Worm (Caenorhabditis elegans): ENCODE results near the gene F23H12.10.
"Not testable (repeated sequence)": the region's sequence is repeated elsewhere in the genome, so short reads cannot be mapped to it uniquely, and the experiment has no call there.

The F23H12.10 gene

DNA sequence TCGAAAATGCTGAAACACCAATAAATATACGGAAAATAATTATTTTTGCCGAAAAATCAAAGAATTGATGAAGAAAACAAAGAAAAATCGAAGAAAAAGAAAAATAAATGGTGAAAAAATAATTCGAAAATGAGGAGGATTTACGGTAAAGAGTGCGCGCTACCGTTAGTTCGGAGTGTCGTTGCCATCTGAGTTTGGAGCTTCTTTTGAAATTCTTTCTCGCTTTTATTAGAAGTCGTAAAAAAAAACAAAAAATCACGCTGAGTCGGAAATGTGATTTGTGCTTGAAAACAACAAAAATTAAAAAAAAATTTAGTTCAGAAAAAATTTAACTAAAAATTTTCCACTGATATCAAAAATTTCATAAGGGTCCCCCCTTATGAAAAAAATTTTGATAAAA is at the start of gene F23H12.10:
Gene F23H12.10, minus strand, starts transcription at position 12 of the 400 bp plus-strand sequence.
- not testable (repeated sequence) for TF ChIP-seq unc-62 (GFP tag; optimal IDR thresholded peaks at IDR 0.05)

DNA sequence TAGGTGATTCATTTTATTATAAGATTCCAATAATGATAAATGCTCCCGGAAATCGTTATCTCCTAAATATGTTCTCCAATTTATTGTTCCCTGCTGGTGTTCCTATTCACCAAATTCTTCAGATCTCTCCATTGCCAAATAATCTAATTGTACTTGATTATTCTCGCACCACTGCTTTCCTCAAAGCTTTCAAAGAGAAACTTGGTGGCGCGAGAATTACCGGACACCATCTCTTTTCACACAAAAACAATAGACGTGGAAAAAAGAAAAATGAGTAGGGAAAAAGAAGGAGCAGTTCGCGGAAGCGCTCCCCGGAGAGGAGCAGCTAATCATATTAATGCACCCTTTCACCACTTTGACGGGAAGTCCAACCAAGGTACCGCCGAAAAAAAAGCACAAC is 47.3 kb upstream of the F23H12.10 start:
- no peak for TF ChIP-seq unc-62 (GFP tag; optimal IDR thresholded peaks at IDR 0.05)

DNA sequence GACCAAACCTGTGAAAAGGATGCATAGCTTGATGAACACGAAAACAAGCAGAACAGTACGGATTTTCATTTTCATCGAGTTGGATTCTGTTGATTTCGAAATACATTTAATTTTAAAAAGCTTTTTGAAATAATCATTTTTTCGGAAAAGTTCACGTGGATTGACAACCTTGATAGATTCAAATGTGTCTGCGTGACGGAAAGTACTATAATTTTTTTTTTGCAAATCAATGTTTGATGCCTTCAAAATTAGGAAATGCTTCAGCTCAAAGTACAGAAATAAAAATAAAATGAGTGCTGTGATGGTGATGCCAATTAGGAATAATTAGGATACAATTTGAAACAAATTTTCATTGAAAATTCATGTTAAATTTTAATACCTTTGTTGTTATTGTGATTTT is 46.8 kb upstream of the F23H12.10 start, which contains the start of gene C54D10.4:
Gene C54D10.4, minus strand, starts transcription at position 101 of the 400 bp plus-strand sequence.
- TF ChIP-seq unc-62 (GFP tag; optimal IDR thresholded peaks at IDR 0.05): no peak

DNA sequence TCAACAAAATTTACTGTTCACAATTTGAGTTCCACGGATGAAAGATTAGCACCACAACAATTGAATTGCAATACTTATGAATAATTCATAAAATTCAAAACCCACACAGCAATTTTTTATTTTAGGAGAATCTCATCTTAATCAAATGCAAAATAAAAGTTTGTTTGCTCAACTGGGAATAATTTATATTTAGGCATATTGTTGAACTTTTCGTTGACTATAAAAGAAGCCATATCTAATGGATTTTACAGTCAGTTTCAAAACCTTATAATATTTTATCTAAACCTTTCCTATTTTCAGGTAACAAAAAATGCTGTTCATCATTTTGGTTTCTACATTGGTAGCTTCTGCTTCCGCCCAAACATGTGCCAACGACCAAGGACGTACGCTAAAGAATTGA is 44.2 kb upstream of the F23H12.10 start, which contains the start of gene C54D10.3:
Gene C54D10.3, plus strand, starts transcription at position 301 of the 400 bp plus-strand sequence.
- no peak for TF ChIP-seq unc-62 (GFP tag; optimal IDR thresholded peaks at IDR 0.05)

DNA sequence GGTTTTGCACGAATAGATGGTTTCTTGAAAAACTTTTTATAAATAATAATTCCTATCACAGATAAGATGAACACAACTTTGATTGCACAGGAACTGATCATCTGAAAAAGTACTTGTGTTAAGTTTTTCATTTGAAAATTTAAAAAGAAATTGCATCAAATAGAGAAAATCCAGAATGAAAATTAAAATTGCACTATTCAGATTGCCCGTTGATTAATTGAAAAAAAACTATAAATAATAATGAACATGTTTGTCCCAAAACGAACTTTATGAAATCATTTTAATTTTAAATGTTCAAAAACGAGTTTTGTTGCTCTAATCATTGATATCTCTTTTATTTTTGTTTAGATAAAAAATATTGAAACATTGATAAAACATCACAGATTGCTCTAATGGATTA is 43.2 kb upstream of the F23H12.10 start, which contains the start of gene cdr-3:
Gene cdr-3, minus strand, starts transcription at position 101 of the 400 bp plus-strand sequence.
- no peak for TF ChIP-seq unc-62 (GFP tag; optimal IDR thresholded peaks at IDR 0.05)

DNA sequence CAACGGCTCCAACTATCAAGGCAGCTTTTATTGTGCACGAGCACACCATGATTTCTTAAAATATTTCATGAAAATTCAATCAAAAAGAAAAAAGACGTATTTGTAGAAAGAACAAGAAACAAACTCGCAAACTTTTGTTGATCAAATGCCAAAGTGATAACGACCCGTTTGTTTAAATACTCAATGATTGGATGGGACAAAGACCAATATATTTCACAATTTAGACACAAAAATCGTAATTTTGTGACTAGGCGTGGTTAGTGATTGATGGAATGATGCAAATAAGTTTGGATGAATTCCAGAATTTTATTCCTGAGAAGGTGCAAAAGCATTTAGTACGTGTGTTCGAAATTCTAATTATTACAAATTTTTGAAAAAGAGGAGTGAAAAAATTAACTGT is 41.6 kb upstream of the F23H12.10 start, which contains the start of gene cdr-2:
Gene cdr-2, minus strand, starts transcription at position 54 of the 400 bp plus-strand sequence.
- no peak for TF ChIP-seq unc-62 (GFP tag; optimal IDR thresholded peaks at IDR 0.05)

DNA sequence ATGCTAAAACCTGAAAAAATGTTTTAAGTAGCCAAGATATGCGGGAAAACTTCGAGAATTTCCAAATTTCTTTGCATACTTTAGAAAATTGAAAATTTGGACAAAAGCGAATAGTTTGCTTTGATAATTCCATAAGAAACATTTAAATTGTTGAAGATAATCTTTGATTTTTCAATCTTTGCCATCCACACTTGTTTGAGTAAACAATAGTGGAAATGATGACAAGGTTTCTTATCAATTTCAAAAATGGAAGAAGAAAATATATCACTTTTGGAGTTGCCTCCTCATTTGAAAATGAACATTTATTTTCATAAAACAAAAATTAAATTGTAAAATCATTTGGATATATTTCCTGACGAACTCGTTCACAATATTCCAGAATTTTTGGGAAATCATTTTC is 40.3 kb upstream of the F23H12.10 start:
- TF ChIP-seq unc-62 (GFP tag; optimal IDR thresholded peaks at IDR 0.05): no peak

DNA sequence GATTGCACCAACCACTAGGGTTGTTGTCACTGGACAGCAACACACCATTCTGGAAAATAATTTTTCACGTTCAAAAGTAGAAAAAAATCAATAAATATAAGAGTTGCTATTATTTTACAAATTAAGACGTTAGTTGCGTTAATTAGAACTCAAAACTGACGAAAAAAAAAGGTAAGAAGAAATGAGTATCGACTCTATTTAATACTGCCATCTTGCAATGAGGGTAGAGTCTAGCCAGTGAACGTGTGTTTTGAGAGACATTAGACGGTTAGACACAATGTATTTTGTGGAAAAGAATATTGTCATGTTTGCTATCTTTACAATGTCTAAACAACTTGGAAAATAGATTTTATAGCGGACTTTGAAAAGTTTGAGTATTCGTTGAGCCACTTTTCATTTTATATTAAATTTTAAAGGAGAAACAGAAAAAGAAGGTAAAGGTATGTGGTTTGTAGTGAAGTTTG is 39.6 kb upstream of the F23H12.10 start, which contains the start of gene cdr-6:
Gene cdr-6, minus strand, starts transcription at position 51 of the 464 bp plus-strand sequence.
- no peak for TF ChIP-seq unc-62 (GFP tag; optimal IDR thresholded peaks at IDR 0.05)

DNA sequence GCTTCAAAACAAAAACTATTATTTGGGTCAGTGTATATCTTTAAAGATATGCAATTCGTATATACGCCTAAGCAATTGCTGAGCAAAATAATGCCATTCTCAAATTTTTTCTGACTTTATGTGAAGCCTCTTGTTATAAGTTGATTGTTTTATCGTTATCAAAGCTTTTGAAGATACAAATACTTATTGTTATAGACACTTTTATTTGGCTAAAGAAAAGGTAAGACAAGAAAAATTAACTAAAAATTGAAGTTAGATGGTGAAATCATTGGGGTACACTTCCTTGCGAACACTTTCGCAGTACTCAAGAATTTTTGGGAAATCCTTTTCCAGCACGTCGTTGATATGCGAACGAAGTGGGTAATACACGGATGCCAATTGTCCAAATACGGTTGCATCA is 38.3 kb upstream of the F23H12.10 start:
- no peak for TF ChIP-seq unc-62 (GFP tag; optimal IDR thresholded peaks at IDR 0.05)

DNA sequence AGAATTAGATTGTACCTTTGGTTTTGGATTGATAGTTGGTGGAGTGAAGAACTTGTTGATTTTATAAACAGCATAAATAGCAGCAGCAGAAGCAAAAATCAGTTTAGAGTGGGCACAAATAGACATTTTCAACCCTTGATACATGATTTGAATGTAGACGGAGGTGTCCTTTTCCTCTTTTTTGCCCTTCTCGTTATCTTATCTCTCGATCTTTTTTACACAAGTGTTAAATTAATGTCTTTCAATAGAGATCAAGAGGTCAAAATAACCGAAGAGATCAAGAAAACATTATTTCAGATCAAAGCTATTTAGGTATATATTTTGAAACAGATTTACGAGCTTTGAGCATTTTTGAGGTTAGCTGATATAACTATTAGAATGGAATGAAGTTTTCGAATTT is 37.8 kb upstream of the F23H12.10 start, which contains the start of gene cdr-7:
Gene cdr-7, minus strand, starts transcription at position 205 of the 400 bp plus-strand sequence.
- TF ChIP-seq unc-62 (GFP tag; optimal IDR thresholded peaks at IDR 0.05): no peak

DNA sequence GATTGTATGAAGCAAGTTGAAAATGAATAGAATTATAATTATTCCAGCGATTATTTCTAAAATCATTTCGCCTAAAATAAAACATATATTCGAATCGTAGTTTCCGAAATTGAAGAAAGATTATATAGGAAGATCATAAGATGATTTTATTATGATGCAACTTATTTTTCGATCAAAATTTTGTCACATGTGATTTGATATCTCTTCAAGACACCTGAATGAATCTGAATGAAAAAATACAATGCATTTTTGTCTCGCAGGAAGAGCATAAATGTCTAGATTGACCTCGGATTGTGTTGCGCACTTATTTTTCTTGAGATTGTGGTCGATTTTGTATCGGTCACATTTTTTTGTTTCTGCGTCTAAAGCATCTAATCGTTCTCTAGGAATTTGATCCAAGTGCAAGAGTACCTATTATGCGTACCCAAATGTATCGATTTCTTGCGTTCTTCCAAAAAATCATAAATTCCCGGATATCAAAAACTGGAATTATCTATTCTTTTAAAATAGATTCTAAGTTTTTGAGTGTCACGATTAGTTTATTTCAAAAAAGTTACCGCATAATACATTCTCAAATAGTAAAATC is 36.4 kb upstream of the F23H12.10 start, which contains the start of gene hrg-2:
Gene hrg-2, minus strand, starts transcription at position 98 of the 586 bp plus-strand sequence.
- TF ChIP-seq unc-62 (GFP tag; optimal IDR thresholded peaks at IDR 0.05): no peak

DNA sequence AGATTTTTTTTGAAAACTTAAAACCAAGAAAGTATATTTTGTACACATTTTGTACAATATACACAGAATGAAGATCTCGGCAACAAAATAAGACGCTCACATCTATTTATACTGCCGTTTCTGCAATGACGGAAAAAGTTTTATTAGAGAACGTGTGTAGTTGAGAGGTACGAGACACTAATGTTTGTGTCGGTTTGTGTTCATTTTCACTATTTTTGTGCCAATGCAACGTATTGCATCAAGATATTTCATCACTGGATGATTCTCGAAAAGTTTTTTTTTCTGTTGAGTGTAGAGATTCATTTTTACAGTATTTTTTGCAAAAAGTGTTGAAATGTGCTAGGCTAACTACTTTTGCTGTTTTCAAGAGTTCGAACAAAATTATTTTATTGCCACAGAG is 34.9 kb upstream of the F23H12.10 start:
- no peak for TF ChIP-seq unc-62 (GFP tag; optimal IDR thresholded peaks at IDR 0.05)

DNA sequence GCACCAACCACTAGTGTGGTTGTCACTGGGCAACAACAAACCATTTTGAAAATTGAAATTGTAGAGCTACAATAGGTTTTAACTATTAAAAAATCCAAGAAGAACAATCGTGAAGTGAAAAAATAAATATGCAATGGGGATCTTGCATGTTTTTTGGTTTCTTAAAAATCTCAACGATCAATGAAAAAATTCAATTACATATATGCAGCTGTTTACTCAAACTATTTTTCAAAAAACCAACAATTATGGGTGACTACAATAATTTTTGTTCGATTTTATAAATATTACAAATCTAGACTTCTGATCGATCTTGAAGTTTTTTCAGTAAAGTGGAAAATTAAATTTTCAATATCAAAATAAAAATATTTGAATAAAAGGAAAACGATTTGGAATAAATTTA is 34.5 kb upstream of the F23H12.10 start, which contains the start of gene cdr-4:
Gene cdr-4, minus strand, starts transcription at position 101 of the 400 bp plus-strand sequence.
- TF ChIP-seq unc-62 (GFP tag; optimal IDR thresholded peaks at IDR 0.05): no peak

DNA sequence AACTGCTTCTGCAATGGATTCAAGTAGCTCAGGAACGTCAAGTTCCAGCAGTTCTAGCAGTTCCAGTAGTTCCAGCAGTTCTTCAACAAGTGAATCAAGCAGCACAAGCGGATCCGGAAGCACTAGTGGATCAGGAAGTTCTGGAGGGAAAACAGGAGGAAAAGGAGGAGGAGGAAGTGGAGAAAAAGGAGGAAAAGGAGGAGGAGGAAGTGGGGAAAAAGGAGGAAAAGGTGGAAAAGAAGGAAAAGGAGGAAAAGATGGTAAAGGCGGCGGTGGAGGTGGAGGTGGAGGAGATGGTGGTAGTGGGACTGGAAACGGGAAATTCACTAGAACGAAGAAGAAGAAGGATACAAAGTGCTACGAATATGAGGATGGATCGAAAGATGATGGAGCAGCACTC is 32.5 kb upstream of the F23H12.10 start:
- no peak for TF ChIP-seq unc-62 (GFP tag; optimal IDR thresholded peaks at IDR 0.05)

DNA sequence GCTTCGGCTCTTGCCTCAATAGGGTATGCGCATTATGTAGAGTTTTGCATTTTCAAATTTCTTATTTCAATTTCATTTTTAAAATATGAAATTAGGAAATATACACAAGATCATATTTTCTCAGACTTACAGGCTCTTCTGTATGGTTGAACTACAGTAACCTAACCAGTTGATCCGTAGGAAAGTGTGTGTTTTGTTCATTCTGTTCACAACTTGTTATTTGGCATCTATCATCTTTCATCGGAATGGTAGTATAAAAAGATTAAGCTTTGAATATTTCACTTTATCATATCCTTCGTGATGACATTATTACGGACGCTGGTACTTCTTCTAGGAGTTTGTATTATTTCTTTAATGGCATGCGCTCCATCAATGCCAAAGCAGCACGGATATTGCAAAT is 31.9 kb upstream of the F23H12.10 start, which contains the start of gene K01D12.10:
Gene K01D12.10, plus strand, starts transcription at position 301 of the 400 bp plus-strand sequence.
- no peak for TF ChIP-seq unc-62 (GFP tag; optimal IDR thresholded peaks at IDR 0.05)

DNA sequence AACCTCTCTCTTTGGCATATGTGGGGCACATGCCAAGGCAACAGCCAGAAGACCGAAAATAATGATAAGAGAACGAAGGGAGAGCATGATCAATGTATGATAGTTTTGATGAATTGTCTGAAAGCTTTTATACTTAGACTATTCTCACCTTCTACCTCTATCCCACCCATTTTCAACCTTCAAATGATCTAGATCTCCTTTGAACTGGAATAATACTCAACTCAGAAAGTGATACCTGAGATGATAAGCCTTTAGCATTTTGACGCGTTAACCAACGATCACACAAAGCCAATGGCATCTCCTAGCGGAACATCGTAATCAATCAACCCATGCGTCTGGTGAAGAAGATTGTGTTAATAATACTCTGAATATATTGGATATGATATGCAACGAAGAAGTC is 30.5 kb upstream of the F23H12.10 start, which contains the start of gene K01D12.9:
Gene K01D12.9, minus strand, starts transcription at position 101 of the 400 bp plus-strand sequence.
- no peak for TF ChIP-seq unc-62 (GFP tag; optimal IDR thresholded peaks at IDR 0.05)

DNA sequence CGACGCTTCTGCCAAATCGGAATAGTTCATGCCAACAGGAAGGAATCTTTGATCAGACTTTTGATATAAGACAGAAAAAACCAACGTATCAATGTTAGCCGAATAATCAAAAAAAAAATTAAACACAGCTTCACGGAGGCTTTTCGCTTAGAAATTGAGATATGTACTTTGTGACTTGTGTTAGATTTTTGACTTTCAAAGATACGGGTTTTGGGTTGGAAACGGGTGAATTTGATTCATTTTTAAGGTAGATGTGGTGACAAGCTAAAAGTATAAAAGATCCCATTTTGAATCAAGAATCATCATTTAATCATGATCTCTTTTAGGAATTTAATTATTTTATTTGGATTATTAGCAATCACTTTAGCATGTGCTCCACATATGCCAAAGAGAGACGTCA is 28.3 kb upstream of the F23H12.10 start, which contains the start of gene K01D12.8:
Gene K01D12.8, plus strand, starts transcription at position 301 of the 400 bp plus-strand sequence.
- TF ChIP-seq unc-62 (GFP tag; optimal IDR thresholded peaks at IDR 0.05): no peak
